Worm (Caenorhabditis elegans) whole organism, L4 larva: ENCODE results near the gene Y46G5A.47.
A peak's percentile ranks its signal among the peaks of the same experiment; 100 is the strongest.

Experiments used
- D1046.2 ChIP-seq: fragments of 200-800 bp; sonication (Bioruptor generic); IDR thresholded peaks from 2 replicates; pipeline ENCODE4 v1.3.6; 2022; ENCODE audit warnings: missing genetic modification characterization, missing compliant biosample characterization
- F26F4.8 ChIP-seq: fragments of 200-800 bp; sonication (Bioruptor generic); conservative IDR thresholded peaks from 2 replicates; pipeline ENCODE4 v1.3.6; 2022; ENCODE audit warnings: missing genetic modification characterization, missing compliant biosample characterization
- F37D6.2 ChIP-seq: sonication (generic microtip); optimal IDR thresholded peaks from 2 replicates; lab custom pipeline; 2016; ENCODE audit warnings: mild to moderate bottlenecking, missing genetic modification characterization, missing compliant biosample characterization
- T26A8.4 ChIP-seq: fragments of 200-800 bp; sonication (Bioruptor generic); IDR thresholded peaks from 2 replicates; pipeline ENCODE4 v1.3.6; 2022; ENCODE audit warnings: missing genetic modification characterization, missing compliant biosample characterization
- Y48G9A.11 ChIP-seq: fragments of 200-800 bp; sonication (Bioruptor generic); IDR thresholded peaks from 2 replicates; pipeline ENCODE4 v1.3.6; 2022; ENCODE audit warnings: missing genetic modification reagents, missing genetic modification characterization, missing compliant biosample characterization
- Y75B8A.6 ChIP-seq: fragments of 200-800 bp; sonication (Bioruptor generic); IDR thresholded peaks from 2 replicates; pipeline ENCODE4 v1.3.6; 2022; ENCODE audit warnings: missing genetic modification reagents, missing genetic modification characterization, missing compliant biosample characterization
- ZK337.2 ChIP-seq: fragments of 200-800 bp; sonication (Bioruptor generic); IDR thresholded peaks from 2 replicates; pipeline ENCODE4 v1.3.6; 2022; ENCODE audit warnings: missing genetic modification reagents, missing genetic modification characterization, missing compliant biosample characterization
- ZK546.5 ChIP-seq, 2 experiments: sonication (generic microtip); optimal IDR thresholded peaks; 2 replicates each; lab custom pipeline; 2017; ENCODE audit warnings: missing biosample characterization in 2 of 2, missing genetic modification characterization in 2 of 2
- attf-4 ChIP-seq: sonication (generic microtip); optimal IDR thresholded peaks from 3 replicates; lab custom pipeline; 2017; ENCODE audit warnings: missing biosample characterization, missing genetic modification characterization
- ceh-20 ChIP-seq: fragments of 200-800 bp; sonication (Bioruptor generic); IDR thresholded peaks from 2 replicates; pipeline ENCODE4 v1.3.6; 2022; ENCODE audit warnings: missing genetic modification reagents, missing genetic modification characterization, missing compliant biosample characterization
- ceh-28 ChIP-seq: fragments of 150-350 bp; optimal IDR thresholded peaks from 2 replicates; lab custom pipeline; 2014; ENCODE audit warnings: missing biosample characterization, missing genetic modification reagents, missing genetic modification characterization
- ceh-62 ChIP-seq: sonication (generic microtip); optimal IDR thresholded peaks from 2 replicates; lab custom pipeline; 2017; ENCODE audit warnings: missing biosample characterization, missing genetic modification characterization
- cey-2 ChIP-seq: sonication (generic microtip); optimal IDR thresholded peaks from 3 replicates; lab custom pipeline; 2017; ENCODE audit warnings: missing genetic modification characterization, mild to moderate bottlenecking, missing compliant biosample characterization, antibody characterized with exemption, borderline replicate concordance; ENCODE audit not compliant: insufficient read depth
- daf-12 ChIP-seq: fragments of 150-350 bp; optimal IDR thresholded peaks from 2 replicates; lab custom pipeline; 2014; ENCODE audit warnings: missing biosample characterization, missing genetic modification reagents, missing genetic modification characterization
- dmd-8 ChIP-seq: fragments of 200-800 bp; sonication (Bioruptor generic); IDR thresholded peaks from 2 replicates; pipeline ENCODE4 v1.3.6; 2022; ENCODE audit warnings: missing genetic modification characterization, missing compliant biosample characterization
- dmd-9 ChIP-seq: fragments of 200-800 bp; sonication (Bioruptor generic); IDR thresholded peaks from 2 replicates; pipeline ENCODE4 v1.3.6; 2022; ENCODE audit warnings: missing genetic modification reagents, missing genetic modification characterization, missing compliant biosample characterization
- dpl-1 ChIP-seq: fragments of 150-350 bp; optimal IDR thresholded peaks from 2 replicates; lab custom pipeline; 2014; ENCODE audit warnings: missing biosample characterization, missing genetic modification reagents, missing genetic modification characterization
- hif-1 ChIP-seq, 2 experiments: sonication (generic microtip); optimal IDR thresholded peaks; 2 replicates each; lab custom pipeline; 2016 to 2017; ENCODE audit warnings: missing compliant biosample characterization in 2 of 2, missing genetic modification characterization in 2 of 2, missing genetic modification reagents in 2 of 2, missing genotype in 2 of 2, mild to moderate bottlenecking in 1 of 2
- hlh-30 ChIP-seq: sonication (generic microtip); optimal IDR thresholded peaks from 2 replicates; lab custom pipeline; 2017; ENCODE audit warnings: antibody characterized with exemption, mild to moderate bottlenecking, missing genetic modification characterization, missing compliant biosample characterization; ENCODE audit not compliant: insufficient read depth
- hmg-1.1 ChIP-seq: fragments of 200-800 bp; sonication (Bioruptor generic); IDR thresholded peaks from 2 replicates; pipeline ENCODE4 v1.3.6; 2022; ENCODE audit warnings: missing genetic modification reagents, missing genetic modification characterization, missing compliant biosample characterization
- jun-1 ChIP-seq: fragments of 150-350 bp; optimal IDR thresholded peaks from 2 replicates; lab custom pipeline; 2014; ENCODE audit warnings: missing biosample characterization, missing genetic modification reagents, missing genetic modification characterization
- lin-1 ChIP-seq: fragments of 200-800 bp; sonication (Bioruptor generic); IDR thresholded peaks from 2 replicates; pipeline ENCODE4 v1.3.6; 2022; ENCODE audit warnings: missing genetic modification reagents, missing genetic modification characterization, missing compliant biosample characterization
- lin-13 ChIP-seq: fragments of 150-350 bp; optimal IDR thresholded peaks from 2 replicates; lab custom pipeline; 2014; ENCODE audit warnings: missing biosample characterization, missing genetic modification reagents, missing genetic modification characterization
- lin-15B ChIP-seq: fragments of 150-350 bp; sonication (generic microtip); optimal IDR thresholded peaks from 3 replicates; lab custom pipeline; 2014; ENCODE audit warnings: missing biosample characterization, missing genetic modification characterization
- lin-29 ChIP-seq: fragments of 200-800 bp; sonication (Bioruptor generic); IDR thresholded peaks from 2 replicates; pipeline ENCODE4 v1.3.6; 2022; ENCODE audit warnings: missing genetic modification reagents, missing genetic modification characterization, missing compliant biosample characterization
- lir-3 ChIP-seq: sonication (generic microtip); optimal IDR thresholded peaks from 2 replicates; lab custom pipeline; 2016; ENCODE audit warnings: mild to moderate bottlenecking, missing genetic modification characterization, missing compliant biosample characterization
- mep-1 ChIP-seq: fragments of 150-350 bp; sonication (generic microtip); optimal IDR thresholded peaks from 3 replicates; lab custom pipeline; 2014; ENCODE audit warnings: missing biosample characterization, missing genetic modification characterization
- mes-2 ChIP-seq: sonication (generic microtip); optimal IDR thresholded peaks from 2 replicates; lab custom pipeline; 2016; ENCODE audit warnings: missing genotype, mild to moderate bottlenecking, missing genetic modification characterization, missing compliant biosample characterization; ENCODE audit not compliant: poor library complexity, severe bottlenecking
- mxl-3 ChIP-seq: fragments of 200-800 bp; sonication (Bioruptor generic); optimal IDR thresholded peaks from 2 replicates; lab custom pipeline; 2018; ENCODE audit warnings: mild to moderate bottlenecking, missing genetic modification characterization, missing compliant biosample characterization
- nhr-102 ChIP-seq: sonication (generic microtip); optimal IDR thresholded peaks from 2 replicates; lab custom pipeline; 2016; ENCODE audit warnings: mild to moderate bottlenecking, missing genetic modification characterization, moderate library complexity, missing compliant biosample characterization
- nhr-11 ChIP-seq: fragments of 150-350 bp; optimal IDR thresholded peaks from 2 replicates; lab custom pipeline; 2014; ENCODE audit warnings: missing biosample characterization, missing genetic modification characterization
- nhr-25 ChIP-seq: sonication (generic microtip); optimal IDR thresholded peaks from 2 replicates; lab custom pipeline; 2017; ENCODE audit warnings: missing genetic modification characterization, mild to moderate bottlenecking, missing compliant biosample characterization, antibody characterized with exemption, moderate library complexity, borderline replicate concordance; ENCODE audit not compliant: insufficient read depth
- nhr-41 ChIP-seq: fragments of 200-800 bp; sonication (Bioruptor generic); IDR thresholded peaks from 2 replicates; pipeline ENCODE4 v1.3.6; 2022; ENCODE audit warnings: missing genetic modification reagents, missing genetic modification characterization, missing compliant biosample characterization
- nhr-42 ChIP-seq: fragments of 200-800 bp; sonication (Bioruptor generic); IDR thresholded peaks from 2 replicates; pipeline ENCODE4 v1.3.6; 2022; ENCODE audit warnings: missing genetic modification characterization, missing compliant biosample characterization
- nhr-6 ChIP-seq: fragments of 150-350 bp; optimal IDR thresholded peaks from 2 replicates; lab custom pipeline; 2014; ENCODE audit warnings: missing biosample characterization, missing genetic modification characterization
- nhr-77 ChIP-seq: fragments of 150-350 bp; optimal IDR thresholded peaks from 2 replicates; lab custom pipeline; 2014; ENCODE audit warnings: missing biosample characterization, missing genetic modification characterization
- pha-4 ChIP-seq, 2 experiments: fragments of 150-350 bp in 1 of 2; fragments of 200-800 bp in 1 of 2; sonication (Bioruptor generic) in 1 of 2; IDR thresholded peaks in 1 of 2; optimal IDR thresholded peaks in 1 of 2; 2 replicates each; pipeline versions ENCODE4 v1.3.6 to Lab custom; 2014 to 2022; ENCODE audit warnings: missing genetic modification characterization in 2 of 2, missing genetic modification reagents in 2 of 2, missing biosample characterization in 1 of 2, missing compliant biosample characterization in 1 of 2
- php-3 ChIP-seq: fragments of 200-800 bp; sonication (Bioruptor generic); IDR thresholded peaks from 2 replicates; pipeline ENCODE4 v1.3.6; 2022; ENCODE audit warnings: missing genetic modification reagents, missing genetic modification characterization, missing compliant biosample characterization
- pqm-1 ChIP-seq: sonication (generic microtip); optimal IDR thresholded peaks from 2 replicates; lab custom pipeline; 2017; ENCODE audit warnings: missing biosample characterization, missing genetic modification characterization
- saeg-2 ChIP-seq: fragments of 200-800 bp; sonication (Bioruptor generic); IDR thresholded peaks from 2 replicates; pipeline ENCODE4 v1.3.6; 2022; ENCODE audit warnings: missing genetic modification reagents, missing genetic modification characterization, missing compliant biosample characterization
- sdz-12 ChIP-seq: fragments of 200-800 bp; sonication (Bioruptor generic); optimal IDR thresholded peaks from 2 replicates; lab custom pipeline; 2018; ENCODE audit warnings: mild to moderate bottlenecking, missing genetic modification characterization, missing compliant biosample characterization
- skn-1 ChIP-seq: fragments of 150-350 bp; optimal IDR thresholded peaks from 2 replicates; lab custom pipeline; 2014; ENCODE audit warnings: missing biosample characterization, missing genetic modification characterization
- snpc-4 ChIP-seq: fragments of 150-350 bp; optimal IDR thresholded peaks from 2 replicates; lab custom pipeline; 2014; ENCODE audit warnings: missing biosample characterization, missing genetic modification characterization
- tag-97 ChIP-seq: fragments of 200-800 bp; sonication (Bioruptor generic); IDR thresholded peaks from 2 replicates; pipeline ENCODE4 v1.3.6; 2022; ENCODE audit warnings: missing genetic modification characterization, missing compliant biosample characterization
- tra-1 ChIP-seq: fragments of 200-800 bp; sonication (Bioruptor generic); IDR thresholded peaks from 2 replicates; pipeline ENCODE4 v1.3.6; 2022; ENCODE audit warnings: missing genetic modification reagents, missing genetic modification characterization, missing compliant biosample characterization
- unc-39 ChIP-seq: sonication (generic microtip); optimal IDR thresholded peaks from 2 replicates; lab custom pipeline; 2017; ENCODE audit warnings: missing biosample characterization, missing genetic modification characterization
- unc-62 ChIP-seq, 3 experiments: fragments of 150-350 bp in 1 of 3; sonication (generic microtip); optimal IDR thresholded peaks in 2 of 3; peaks in 1 of 3; 1 replicate in 1 of 3; 2 replicates in 2 of 3; lab custom pipeline; 2014 to 2017; ENCODE audit warnings: missing biosample characterization in 3 of 3, missing genetic modification characterization in 3 of 3, missing genetic modification reagents in 3 of 3, missing genotype in 1 of 3

Y46G5A.47 gene

DNA sequence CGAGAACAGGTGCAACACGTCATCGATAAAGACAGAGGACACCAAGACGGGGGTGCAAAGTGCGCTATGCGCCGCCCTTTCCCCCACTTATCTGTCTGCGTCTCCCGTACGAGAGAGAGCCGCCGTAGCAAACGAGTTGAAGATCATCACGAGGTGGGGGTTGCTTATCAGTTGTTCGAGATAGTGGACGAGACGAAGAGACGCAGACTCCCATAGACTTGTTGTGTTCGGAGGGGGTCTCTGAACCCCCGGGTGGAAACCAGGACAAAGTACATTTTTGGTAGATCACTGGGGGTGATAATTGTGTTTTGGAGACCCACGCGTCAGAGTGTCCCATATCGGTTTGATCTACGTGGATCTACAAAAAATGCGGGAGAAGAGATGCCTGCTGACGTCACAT, 6.3 kb downstream of the Y46G5A.47 start (continued):
- peak; percentile 80; the same call in 1 of the 2 replicates for TF ChIP-seq nhr-42 (GFP tag; lab: Robert Waterston, UW)
- no peak for TF ChIP-seq sdz-12 (GFP tag; lab: Kevin White, UChicago)
- TF ChIP-seq D1046.2 (GFP tag; lab: Robert Waterston, UW): 0 out of 2 replicates have a peak, but pooled peaks have one; percentile 18
- no peak for TF ChIP-seq dmd-8 (GFP tag; lab: Robert Waterston, UW)
- no peak for TF ChIP-seq F26F4.8
- TF ChIP-seq unc-62 (GFP tag; optimal IDR thresholded peaks at IDR 0.05 in 1 of 2; lab: Kevin White, UChicago): peak in 1 of 2 experiments; percentile 97
- no peak for TF ChIP-seq unc-62 (tag; optimal IDR thresholded peaks at IDR 0.05; lab: Kevin White, UChicago)
- peak; percentile 63 for TF ChIP-seq mes-2 (tag; lab: Kevin White, UChicago)
- peak in 1 of 2 experiments; percentile 73 for TF ChIP-seq hif-1 (tag; optimal IDR thresholded peaks at IDR 0.05; lab: Kevin White, UChicago)
- TF ChIP-seq php-3 (GFP tag; lab: Robert Waterston, UW): peak; percentile 90
- TF ChIP-seq mep-1 (tag; lab: Kevin White, UChicago): peak; percentile 77
- TF ChIP-seq nhr-41 (GFP tag; lab: Robert Waterston, UW): no peak; the same call in 1 of the 2 replicates
- TF ChIP-seq hmg-1.1 (GFP tag; lab: Robert Waterston, UW): peak; percentile 74
- TF ChIP-seq lin-1 (GFP tag; lab: Robert Waterston, UW): peak; percentile 94
- peak; percentile 62 for TF ChIP-seq dpl-1 (GFP tag; lab: Kevin White, UChicago)
- peak; percentile 83; the same call in 1 of the 2 replicates for TF ChIP-seq tra-1 (GFP tag; lab: Robert Waterston, UW)
- no peak for TF ChIP-seq nhr-25 (tag; lab: Kevin White, UChicago)
- peak; percentile 78 for TF ChIP-seq pha-4 (GFP tag; IDR thresholded peaks at IDR 0.05; lab: Robert Waterston, UW)
- TF ChIP-seq pha-4 (tag; optimal IDR thresholded peaks at IDR 0.05; lab: Kevin White, UChicago): no peak
- TF ChIP-seq skn-1 (tag; lab: Kevin White, UChicago): no peak
- TF ChIP-seq nhr-11 (tag; lab: Kevin White, UChicago): peak; percentile 89
- no peak for TF ChIP-seq lin-15B
- no peak for TF ChIP-seq daf-12
- no peak for TF ChIP-seq tag-97 (GFP tag; lab: Robert Waterston, UW)
- peak; percentile 22 for TF ChIP-seq cey-2 (tag; lab: Kevin White, UChicago)
- TF ChIP-seq saeg-2 (GFP tag; lab: Robert Waterston, UW): peak; percentile 89
- no peak for TF ChIP-seq ZK546.5 (tag; optimal IDR thresholded peaks at IDR 0.05; lab: Kevin White, UChicago)

DNA sequence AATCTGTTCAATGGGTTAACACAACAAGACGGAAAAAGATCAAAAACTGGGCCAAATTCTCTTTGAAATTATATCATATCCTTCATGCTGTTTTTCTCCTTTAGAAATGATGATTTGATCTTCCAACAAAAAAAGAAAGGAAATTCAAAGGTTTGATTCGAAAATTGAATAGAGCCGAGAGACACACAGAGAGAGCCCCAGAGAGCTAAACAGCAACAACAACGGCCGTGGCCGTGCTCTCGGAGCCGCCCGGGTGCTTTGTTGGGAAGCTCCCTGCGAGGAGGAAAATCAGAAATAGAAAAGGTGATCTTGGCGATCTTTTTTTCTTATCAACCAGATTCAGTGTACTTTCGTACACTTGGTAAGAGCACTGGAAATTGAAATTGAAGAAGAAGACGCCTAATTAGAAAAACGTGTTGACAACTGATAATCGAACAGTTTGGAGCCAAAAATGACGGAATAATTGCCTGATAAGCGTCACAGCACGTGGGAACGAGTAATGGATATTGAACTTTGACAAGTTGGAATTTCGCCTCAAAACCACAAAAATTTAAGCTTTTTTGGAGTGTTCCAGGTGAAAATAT, 7.8 kb downstream of the Y46G5A.47 start:
- TF ChIP-seq attf-4 (tag; lab: Kevin White, UChicago): no peak
- TF ChIP-seq Y75B8A.6 (GFP tag; lab: Robert Waterston, UW): no peak
- TF ChIP-seq dmd-8 (GFP tag; lab: Robert Waterston, UW): no peak
- TF ChIP-seq T26A8.4 (GFP tag; lab: Robert Waterston, UW): no peak
- TF ChIP-seq ceh-62 (tag; lab: Kevin White, UChicago): no peak
- TF ChIP-seq pqm-1 (tag; lab: Kevin White, UChicago): peak; percentile 37
- TF ChIP-seq hlh-30 (tag; lab: Kevin White, UChicago): peak; percentile 9
- TF ChIP-seq lin-13 (GFP tag; lab: Kevin White, UChicago): no peak
- no peak for TF ChIP-seq Y48G9A.11 (GFP tag; lab: Robert Waterston, UW)
- no peak for TF ChIP-seq nhr-6 (tag; lab: Kevin White, UChicago)
- no peak for TF ChIP-seq nhr-102 (tag; lab: Kevin White, UChicago)
- no peak for TF ChIP-seq ceh-20 (GFP tag; lab: Robert Waterston, UW)
- no peak for TF ChIP-seq dmd-9
- no peak for TF ChIP-seq ceh-28 (tag; lab: Kevin White, UChicago)
- no peak for TF ChIP-seq ZK337.2 (GFP tag; lab: Robert Waterston, UW)
- peak; percentile 53 for TF ChIP-seq mxl-3
- TF ChIP-seq lir-3 (tag; lab: Kevin White, UChicago): no peak
- no peak; the same call in 1 of the 2 replicates for TF ChIP-seq hmg-1.1 (GFP tag; lab: Robert Waterston, UW)
- no peak for TF ChIP-seq jun-1 (tag; lab: Kevin White, UChicago)
- no peak for TF ChIP-seq mes-2 (tag; lab: Kevin White, UChicago)
- TF ChIP-seq snpc-4 (tag; lab: Kevin White, UChicago): no peak
- 0 out of 2 replicates have a peak, but pooled peaks have one; percentile 11 for TF ChIP-seq tra-1 (GFP tag; lab: Robert Waterston, UW)
- no peak for TF ChIP-seq lin-29
- no peak for TF ChIP-seq unc-39 (tag; lab: Kevin White, UChicago)
- TF ChIP-seq skn-1 (tag; lab: Kevin White, UChicago): no peak
- no peak for TF ChIP-seq F37D6.2 (tag; lab: Kevin White, UChicago)
- peak; percentile 32 for TF ChIP-seq nhr-77 (tag; lab: Kevin White, UChicago)
